Worm (Caenorhabditis elegans): Measurements from ENCODE around the gene C02E7.7.

C02E7.7 gene

ce11 chrV:4914879-4915278 is 3.5 kb downstream of the C02E7.7 start, which contains the start of gene H23N18.6 (continued):
- TF ChIP-seq ama-1 (optimal IDR thresholded peaks at IDR 0.05) (no peak), Y75B8A.6 (GFP tag; IDR thresholded peaks at IDR 0.05) (no peak), madf-5 (GFP tag; IDR thresholded peaks at IDR 0.05) (no peak), gei-8 (GFP tag; optimal IDR thresholded peaks at IDR 0.05) (no peak), ceh-32 (tag; optimal IDR thresholded peaks at IDR 0.05; ENCODE audit: poor library complexity) (no peak), nhr-28 (tag; optimal IDR thresholded peaks at IDR 0.05) (peak; percentile 69), cey-2 (tag; optimal IDR thresholded peaks at IDR 0.05; ENCODE audit: borderline replicate concordance, insufficient read depth) (no peak), skn-1 (tag; optimal IDR thresholded peaks at IDR 0.05) (no peak), dmd-9 (GFP tag; IDR thresholded peaks at IDR 0.05) (no peak), lsy-2 (tag; optimal IDR thresholded peaks at IDR 0.05) (no peak), ceh-20 (GFP tag; IDR thresholded peaks at IDR 0.05) (no peak), daf-16 (GFP tag; optimal IDR thresholded peaks at IDR 0.05) (no peak), daf-16 (tag; optimal IDR thresholded peaks at IDR 0.05) (no peak), Y48G9A.11 (GFP tag; IDR thresholded peaks at IDR 0.05) (no peak), arid-1 (GFP tag; conservative IDR thresholded peaks at IDR 0.05) (no peak), lin-13 (GFP tag; optimal IDR thresholded peaks at IDR 0.05) (no peak), tra-1 (GFP tag; IDR thresholded peaks at IDR 0.05) (no peak), php-3 (GFP tag; IDR thresholded peaks at IDR 0.05) (peak; percentile 48; the same call in 1 of the 2 replicates), F37D6.2 (tag; optimal IDR thresholded peaks at IDR 0.05) (no peak), aha-1 (tag) (peak; percentile 4), pqm-1 (tag; optimal IDR thresholded peaks at IDR 0.05) (peak; percentile 77), nhr-102 (tag; optimal IDR thresholded peaks at IDR 0.05) (no peak), ZK546.5 (tag; optimal IDR thresholded peaks at IDR 0.05) (no peak), lin-15B (tag; optimal IDR thresholded peaks at IDR 0.05) (no peak)

ce11 chrV:4913853-4914252 is 4.5 kb downstream of the C02E7.7 start:
- no peak for TF ChIP-seq lin-39 (tag; optimal IDR thresholded peaks at IDR 0.05)
- TF ChIP-seq fos-1 (tag; optimal IDR thresholded peaks at IDR 0.05) = no peak
- TF ChIP-seq F26F4.8 (GFP tag; conservative IDR thresholded peaks at IDR 0.05) = no peak
- no peak for TF ChIP-seq nhr-76 (tag; optimal IDR thresholded peaks at IDR 0.05)
- no peak for TF ChIP-seq skn-1 (tag; optimal IDR thresholded peaks at IDR 0.05)
- TF ChIP-seq hif-1 (tag; optimal IDR thresholded peaks at IDR 0.05) = no peak
- no peak for TF ChIP-seq pqm-1 (tag; optimal IDR thresholded peaks at IDR 0.05)
- TF ChIP-seq nhr-237 (tag; optimal IDR thresholded peaks at IDR 0.05) = no peak
- TF ChIP-seq hmg-1.1 (GFP tag; IDR thresholded peaks at IDR 0.05) = no peak
- TF ChIP-seq zfp-3 (GFP tag; conservative IDR thresholded peaks at IDR 0.05) = no peak
- no peak for TF ChIP-seq aly-2 (tag; optimal IDR thresholded peaks at IDR 0.05)
- TF ChIP-seq nhr-11 (tag; optimal IDR thresholded peaks at IDR 0.05) = no peak

- TF ChIP-seq nhr-28 (tag; optimal IDR thresholded peaks at IDR 0.05) = peak; percentile 43
- no peak for TF ChIP-seq hmg-1.1 (GFP tag; IDR thresholded peaks at IDR 0.05)
- peak; percentile 16 for TF ChIP-seq hlh-11 (tag; optimal IDR thresholded peaks at IDR 0.05)
- TF ChIP-seq zip-2 (tag; optimal IDR thresholded peaks at IDR 0.05) = no peak
- TF ChIP-seq ceh-20 (GFP tag; IDR thresholded peaks at IDR 0.05) = no peak
- TF ChIP-seq F49E8.2 (tag; optimal IDR thresholded peaks at IDR 0.05; ENCODE audit: borderline replicate concordance) = no peak
- no peak for TF ChIP-seq aly-2 (tag; optimal IDR thresholded peaks at IDR 0.05)
- peak; percentile 32 for TF ChIP-seq aha-1 (tag)
- peak in 1 of 2 experiments; percentile 33 for TF ChIP-seq mdl-1 (tag; optimal IDR thresholded peaks at IDR 0.05)
- no peak for TF ChIP-seq nhr-11 (tag; optimal IDR thresholded peaks at IDR 0.05)
- TF ChIP-seq attf-4 (tag; optimal IDR thresholded peaks at IDR 0.05) = no peak
- no peak for TF ChIP-seq F10B5.3 (tag; optimal IDR thresholded peaks at IDR 0.05)
- no peak for TF ChIP-seq spr-3 (GFP tag; optimal IDR thresholded peaks at IDR 0.05)
- no peak for TF ChIP-seq nhr-237 (tag; optimal IDR thresholded peaks at IDR 0.05)
- peak; percentile 19 for TF ChIP-seq nhr-48 (tag; optimal IDR thresholded peaks at IDR 0.05)
- no peak for TF ChIP-seq zfp-3 (GFP tag; conservative IDR thresholded peaks at IDR 0.05)
- no peak for TF ChIP-seq daf-8 (GFP tag; IDR thresholded peaks at IDR 0.05)
- no peak for TF ChIP-seq F44E2.7 (GFP tag; IDR thresholded peaks at IDR 0.05)
- no peak for TF ChIP-seq D1046.2 (GFP tag; IDR thresholded peaks at IDR 0.05)
These were observed 6.1 kb downstream of the C02E7.7 start, which contains the start of gene H23N18.5 for ce11 chrV:4912313-4912712. TSS of gene H23N18.5 (minus strand) at chrV:4912381.
